Fruit fly (Drosophila melanogaster) whole organism, embryonic: ENCODE measurements around the gene CG32642.
A peak's percentile ranks its signal among the peaks of the same experiment; 100 is the strongest.

Experiments used
- Asciz ChIP-seq: fragments of 200-800 bp; sonication (Bioruptor generic); optimal IDR thresholded peaks from 2 replicates; lab custom pipeline; 2017; ENCODE audit warnings: missing biosample characterization, mild to moderate bottlenecking, missing genetic modification characterization, missing genetic modification reagents
- CG10462 ChIP-seq: fragments of 200-800 bp; sonication (Bioruptor generic); optimal IDR thresholded peaks from 2 replicates; lab custom pipeline; 2016; ENCODE audit warnings: missing biosample characterization, missing genetic modification characterization
- CG11696 ChIP-seq: fragments of 200-800 bp; sonication (Bioruptor generic); IDR thresholded peaks from 2 replicates; pipeline ENCODE4 v1.3.6; 2022; ENCODE audit warnings: missing biosample characterization, missing genetic modification characterization
- CG12299 ChIP-seq: fragments of 200-800 bp; sonication (Bioruptor generic); optimal IDR thresholded peaks from 2 replicates; lab custom pipeline; 2018; ENCODE audit warnings: missing biosample characterization, mild to moderate bottlenecking, missing genetic modification characterization
- CG14965 ChIP-seq: fragments of 200-800 bp; sonication (Bioruptor generic); optimal IDR thresholded peaks from 2 replicates; lab custom pipeline; 2016; ENCODE audit warnings: missing biosample characterization, missing genetic modification characterization, borderline replicate concordance
- CG15011 ChIP-seq: fragments of 200-800 bp; sonication (Bioruptor generic); optimal IDR thresholded peaks from 3 replicates; lab custom pipeline; 2018; ENCODE audit warnings: missing biosample characterization, mild to moderate bottlenecking, missing genetic modification characterization
- CG15601 ChIP-seq: fragments of 200-800 bp; sonication (Bioruptor generic); optimal IDR thresholded peaks from 3 replicates; lab custom pipeline; 2019; ENCODE audit warnings: missing biosample characterization, mild to moderate bottlenecking, missing genetic modification characterization, moderate library complexity
- CG17385 ChIP-seq: fragments of 200-800 bp; sonication (Bioruptor generic); optimal IDR thresholded peaks from 3 replicates; lab custom pipeline; 2018; ENCODE audit warnings: missing biosample characterization, mild to moderate bottlenecking, missing genetic modification characterization
- CG18619 ChIP-seq: fragments of 200-800 bp; sonication (Bioruptor generic); optimal IDR thresholded peaks from 3 replicates; lab custom pipeline; 2017; ENCODE audit warnings: missing biosample characterization, mild to moderate bottlenecking, missing genetic modification characterization
- CG2116 ChIP-seq: fragments of 200-800 bp; sonication (Bioruptor generic); optimal IDR thresholded peaks from 3 replicates; lab custom pipeline; 2018; ENCODE audit warnings: missing biosample characterization, mild to moderate bottlenecking, missing genetic modification characterization
- CG30020 ChIP-seq: fragments of 200-800 bp; optimal IDR thresholded peaks from 2 replicates; lab custom pipeline; 2019; ENCODE audit warnings: missing biosample characterization, mild to moderate bottlenecking, missing genetic modification characterization, moderate library complexity
- CG34376 ChIP-seq: fragments of 200-800 bp; sonication (Bioruptor generic); optimal IDR thresholded peaks from 2 replicates; lab custom pipeline; 2018; ENCODE audit warnings: missing biosample characterization, mild to moderate bottlenecking, missing genetic modification characterization
- CG3726 ChIP-seq: fragments of 200-800 bp; sonication (Bioruptor generic); IDR thresholded peaks from 3 replicates; pipeline ENCODE4, ENCODE4 v1.3.6; 2022; ENCODE audit warnings: missing biosample characterization, missing genetic modification characterization
- CG4282 ChIP-seq: fragments of 200-800 bp; sonication (Bioruptor generic); optimal IDR thresholded peaks from 2 replicates; lab custom pipeline; 2016; ENCODE audit warnings: missing biosample characterization, missing genetic modification characterization
- CG4820 ChIP-seq: fragments of 200-800 bp; sonication (Bioruptor generic); optimal IDR thresholded peaks from 3 replicates; lab custom pipeline; 2016; ENCODE audit warnings: missing biosample characterization, missing genetic modification characterization
- CG6765 ChIP-seq: fragments of 200-800 bp; sonication (Bioruptor generic); optimal IDR thresholded peaks from 3 replicates; lab custom pipeline; 2017; ENCODE audit warnings: missing biosample characterization, mild to moderate bottlenecking, missing genetic modification characterization
- CG7357 ChIP-seq: fragments of 200-800 bp; sonication (Bioruptor generic); IDR thresholded peaks from 3 replicates; pipeline ENCODE4 v1.3.6; 2022; ENCODE audit warnings: missing biosample characterization, missing genetic modification characterization
- CG7839 ChIP-seq: fragments of 200-800 bp; sonication (Bioruptor generic); optimal IDR thresholded peaks from 3 replicates; lab custom pipeline; 2018; ENCODE audit warnings: missing biosample characterization, mild to moderate bottlenecking, missing genetic modification characterization, moderate library complexity
- CG8089 ChIP-seq: fragments of 200-800 bp; sonication (Bioruptor generic); optimal IDR thresholded peaks from 3 replicates; lab custom pipeline; 2016; ENCODE audit warnings: missing biosample characterization, missing genetic modification characterization
- Camta ChIP-seq: fragments of 200-800 bp; sonication (Bioruptor generic); optimal IDR thresholded peaks from 2 replicates; lab custom pipeline; 2016; ENCODE audit warnings: missing biosample characterization, missing genetic modification characterization
- Chrac-16 ChIP-seq: fragments of 200-800 bp; sonication (Bioruptor generic); optimal IDR thresholded peaks from 3 replicates; lab custom pipeline; 2016; ENCODE audit warnings: missing biosample characterization, missing genetic modification characterization
- D19A ChIP-seq: fragments of 200-800 bp; optimal IDR thresholded peaks from 3 replicates; lab custom pipeline; 2019; ENCODE audit warnings: missing biosample characterization, mild to moderate bottlenecking, missing genetic modification characterization, moderate library complexity
- Doc3 ChIP-seq: fragments of 200-800 bp; sonication (Bioruptor generic); IDR thresholded peaks from 3 replicates; pipeline ENCODE4 v1.3.6; 2022; ENCODE audit warnings: missing biosample characterization, missing genetic modification characterization; ENCODE audit not compliant: partially characterized antibody
- HLH4C ChIP-seq: fragments of 200-800 bp; sonication (Bioruptor generic); IDR thresholded peaks from 3 replicates; pipeline ENCODE4 v1.3.6; 2022; ENCODE audit warnings: missing biosample characterization, missing genetic modification characterization; ENCODE audit not compliant: partially characterized antibody
- Lpt ChIP-seq: fragments of >200 bp; optimal IDR thresholded peaks from 2 replicates; lab custom pipeline; 2018; ENCODE audit warnings: missing biosample characterization, missing genetic modification characterization
- MESR4 ChIP-seq: fragments of 200-800 bp; sonication (Bioruptor generic); optimal IDR thresholded peaks from 2 replicates; lab custom pipeline; 2018; ENCODE audit warnings: missing biosample characterization, mild to moderate bottlenecking, missing genetic modification characterization, moderate library complexity
- Mad ChIP-seq: fragments of 200-800 bp; sonication (Bioruptor generic); optimal IDR thresholded peaks from 2 replicates; lab custom pipeline; 2016; ENCODE audit warnings: missing biosample characterization, missing genetic modification characterization
- Myb ChIP-seq: fragments of 200-800 bp; sonication (Bioruptor generic); optimal IDR thresholded peaks from 2 replicates; lab custom pipeline; 2016; ENCODE audit warnings: missing biosample characterization, missing genetic modification characterization
- Sin3A ChIP-seq: fragments of >200 bp; optimal IDR thresholded peaks from 2 replicates; lab custom pipeline; 2018
- Six4 ChIP-seq: fragments of 200-800 bp; sonication (Bioruptor generic); optimal IDR thresholded peaks from 2 replicates; lab custom pipeline; 2016; ENCODE audit warnings: missing biosample characterization, missing genetic modification characterization
- Sox100B ChIP-seq: fragments of 200-800 bp; sonication (Bioruptor generic); optimal IDR thresholded peaks from 3 replicates; lab custom pipeline; 2018; ENCODE audit warnings: missing biosample characterization, mild to moderate bottlenecking, missing genetic modification characterization
- YL-1 ChIP-seq: fragments of 200-800 bp; sonication (Bioruptor generic); optimal IDR thresholded peaks from 3 replicates; lab custom pipeline; 2017; ENCODE audit warnings: missing biosample characterization, mild to moderate bottlenecking, missing genetic modification characterization
- bab2 ChIP-seq: fragments of 200-800 bp; sonication (Bioruptor generic); optimal IDR thresholded peaks from 2 replicates; lab custom pipeline; 2016; ENCODE audit warnings: missing biosample characterization, missing genetic modification characterization
- bsh ChIP-seq, 2 experiments: fragments of 200-800 bp; sonication (Bioruptor generic); optimal IDR thresholded peaks; 2 replicates each; lab custom pipeline; 2017 to 2018; ENCODE audit warnings: mild to moderate bottlenecking in 2 of 2, missing biosample characterization in 2 of 2, missing genetic modification characterization in 2 of 2, moderate library complexity in 1 of 2
- ci ChIP-seq: fragments of 200-800 bp; sonication (Bioruptor generic); IDR thresholded peaks from 3 replicates; pipeline ENCODE4 v1.3.6; 2022; ENCODE audit warnings: missing biosample characterization, missing genetic modification characterization
- dm ChIP-seq: fragments of 200-800 bp; sonication (Bioruptor generic); optimal IDR thresholded peaks from 3 replicates; lab custom pipeline; 2016; ENCODE audit warnings: missing biosample characterization, missing genetic modification characterization
- ewg ChIP-seq: fragments of 200-800 bp; sonication (Bioruptor generic); optimal IDR thresholded peaks from 3 replicates; lab custom pipeline; 2017; ENCODE audit warnings: mild to moderate bottlenecking, missing biosample characterization, missing genetic modification reagents, missing genetic modification characterization
- gcm2 ChIP-seq: fragments of 200-800 bp; sonication (Bioruptor generic); optimal IDR thresholded peaks from 2 replicates; lab custom pipeline; 2016; ENCODE audit warnings: missing biosample characterization, missing genetic modification characterization
- gsb-n ChIP-seq: fragments of 200-800 bp; sonication (Bioruptor generic); optimal IDR thresholded peaks from 3 replicates; lab custom pipeline; 2018; ENCODE audit warnings: missing biosample characterization, mild to moderate bottlenecking, missing genetic modification characterization
- kay ChIP-seq: fragments of 200-800 bp; sonication (Bioruptor generic); optimal IDR thresholded peaks from 2 replicates; lab custom pipeline; 2016; ENCODE audit warnings: missing biosample characterization, missing genetic modification characterization
- kni ChIP-seq: fragments of 200-800 bp; sonication (Bioruptor generic); optimal IDR thresholded peaks from 3 replicates; lab custom pipeline; 2017; ENCODE audit warnings: mild to moderate bottlenecking, missing biosample characterization, missing genetic modification reagents, missing genetic modification characterization
- lov ChIP-seq, 2 experiments: fragments of 200-800 bp in 1 of 2; fragments of >200 bp in 1 of 2; sonication (Bioruptor generic) in 1 of 2; IDR thresholded peaks in 1 of 2; optimal IDR thresholded peaks in 1 of 2; 2 replicates in 1 of 2; 3 replicates in 1 of 2; pipeline versions ENCODE4 v1.3.6 to Lab custom; 2017 to 2022; ENCODE audit warnings: missing biosample characterization in 1 of 2, missing genetic modification characterization in 1 of 2
- pita ChIP-seq: fragments of 200-800 bp; sonication (Bioruptor generic); optimal IDR thresholded peaks from 2 replicates; lab custom pipeline; 2017; ENCODE audit warnings: missing biosample characterization, mild to moderate bottlenecking, missing genetic modification characterization
- pzg ChIP-seq: fragments of 200-800 bp; sonication (Bioruptor generic); optimal IDR thresholded peaks from 3 replicates; lab custom pipeline; 2018; ENCODE audit warnings: missing biosample characterization, mild to moderate bottlenecking, missing genetic modification characterization, moderate library complexity
- ranshi ChIP-seq: fragments of 200-800 bp; sonication (Bioruptor generic); IDR thresholded peaks from 2 replicates; pipeline ENCODE4 v1.3.6; 2022; ENCODE audit warnings: missing biosample characterization, missing genetic modification characterization
- sd ChIP-seq: fragments of 200-800 bp; sonication (Bioruptor generic); optimal IDR thresholded peaks from 3 replicates; lab custom pipeline; 2018; ENCODE audit warnings: missing biosample characterization, mild to moderate bottlenecking, missing genetic modification characterization, moderate library complexity
- toy ChIP-seq: fragments of 200-800 bp; sonication (Bioruptor generic); IDR thresholded peaks from 2 replicates; pipeline ENCODE4 v1.3.6; 2022; ENCODE audit warnings: missing biosample characterization, missing genetic modification characterization
- wdn ChIP-seq: fragments of 200-800 bp; sonication (Bioruptor generic); IDR thresholded peaks from 2 replicates; pipeline ENCODE4 v1.3.6; 2022; ENCODE audit warnings: missing biosample characterization, missing genetic modification characterization
- wek ChIP-seq: fragments of 200-800 bp; sonication (Bioruptor generic); optimal IDR thresholded peaks from 3 replicates; lab custom pipeline; 2018; ENCODE audit warnings: missing biosample characterization, mild to moderate bottlenecking, missing genetic modification characterization, moderate library complexity

Gene CG32642

DNA sequence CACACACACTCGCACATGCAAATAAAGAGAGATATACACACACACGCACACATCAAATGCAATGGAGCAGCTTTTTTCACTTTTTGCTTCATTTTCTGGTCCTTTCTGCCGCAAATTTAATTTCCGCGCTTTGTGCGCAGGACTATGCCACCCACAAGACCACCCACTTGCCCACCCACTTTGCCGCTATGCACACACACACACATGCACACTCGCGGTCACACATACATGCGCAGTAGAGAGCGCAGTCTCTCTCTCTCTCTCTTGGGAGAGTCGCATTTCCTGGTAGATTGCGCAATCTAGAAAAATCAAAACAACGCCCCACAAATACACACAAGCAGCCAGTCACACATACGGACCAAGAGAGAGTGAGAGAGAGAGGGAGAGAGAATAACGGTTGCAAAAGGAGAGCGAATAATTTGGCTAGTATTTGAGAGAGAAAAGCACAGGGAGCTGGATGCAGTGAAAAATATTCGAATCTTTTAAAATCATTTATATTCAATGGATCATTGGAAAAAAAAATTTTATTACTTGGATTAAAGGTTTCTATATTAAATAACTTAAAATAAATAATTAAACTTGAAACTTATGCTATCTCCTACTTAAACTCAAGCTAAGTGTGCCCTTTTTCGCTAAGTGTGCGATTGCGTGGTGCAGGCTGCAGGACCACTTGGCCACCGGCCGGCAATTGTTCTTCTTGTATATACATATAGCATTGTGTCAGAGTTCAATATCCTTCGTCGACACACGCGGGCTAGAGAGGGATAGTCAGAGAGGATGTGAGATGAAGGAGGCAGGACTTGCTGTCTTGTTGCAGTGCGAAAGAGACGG, 33.4 kb upstream of the CG32642 start (continued):
- no peak for TF ChIP-seq CG34376 (GFP tag; lab: Kevin White, UChicago)
- no peak for TF ChIP-seq MESR4 (GFP tag; lab: Kevin White, UChicago)
- TF ChIP-seq CG6765 (GFP tag; lab: Kevin White, UChicago): no peak
- no peak for TF ChIP-seq pita (GFP tag; lab: Kevin White, UChicago)
- TF ChIP-seq CG30020 (tag; lab: Kevin White, UChicago): peak; percentile 32
- TF ChIP-seq ci (GFP tag; lab: Robert Waterston, UW): peak; percentile 80
- TF ChIP-seq D19A (tag; lab: Kevin White, UChicago): peak; percentile 66
- no peak for TF ChIP-seq pzg (GFP tag; lab: Kevin White, UChicago)
- peak; percentile 14 for TF ChIP-seq CG15011 (GFP tag; lab: Kevin White, UChicago)
- 0 out of 2 replicates have a peak, but pooled peaks have one; percentile 21 for TF ChIP-seq CG11696
- no peak for TF ChIP-seq CG4282 (GFP tag; lab: Kevin White, UChicago)
- peak; percentile 30 for TF ChIP-seq kay
- TF ChIP-seq CG12299: no peak
- no peak for TF ChIP-seq lov (optimal IDR thresholded peaks at IDR 0.05; lab: Kevin White, UChicago)
- no peak for TF ChIP-seq lov (GFP tag; IDR thresholded peaks at IDR 0.05; lab: Robert Waterston, UW)
- TF ChIP-seq Six4 (GFP tag; lab: Kevin White, UChicago): peak; percentile 0
- TF ChIP-seq CG18619 (GFP tag; lab: Kevin White, UChicago): peak; percentile 37
- TF ChIP-seq CG4820 (GFP tag; lab: Kevin White, UChicago): peak; percentile 35
- peak; percentile 45 for TF ChIP-seq CG10462 (GFP tag; lab: Kevin White, UChicago)
- no peak for TF ChIP-seq gcm2 (GFP tag; lab: Kevin White, UChicago)
- TF ChIP-seq toy: no peak
- peak; percentile 84 for TF ChIP-seq ewg
- TF ChIP-seq bsh (GFP tag; optimal IDR thresholded peaks at IDR 0.05; lab: Kevin White, UChicago): peak in 1 of 2 experiments; percentile 67
- TF ChIP-seq ranshi (GFP tag; lab: Robert Waterston, UW): peak; percentile 71; the same call in 1 of the 2 replicates
- TF ChIP-seq dm (GFP tag; lab: Kevin White, UChicago): no peak
- peak; percentile 44 for TF ChIP-seq CG17385 (GFP tag; lab: Kevin White, UChicago)
- no peak for TF ChIP-seq kni (GFP tag; lab: Kevin White, UChicago)
- no peak for TF ChIP-seq Doc3 (GFP tag; lab: Robert Waterston, UW)
- TF ChIP-seq HLH4C (GFP tag; lab: Robert Waterston, UW): no peak
- TF ChIP-seq Lpt (GFP tag; lab: Kevin White, UChicago): no peak
- no peak for TF ChIP-seq sd
- peak; percentile 54 for TF ChIP-seq Sox100B (GFP tag; lab: Kevin White, UChicago)
- TF ChIP-seq Chrac-16 (GFP tag; lab: Kevin White, UChicago): peak; percentile 27
- TF ChIP-seq CG8089: no peak
- peak; percentile 40; the same call in 1 of the 3 replicates for TF ChIP-seq CG7357 (GFP tag; lab: Robert Waterston, UW)
- peak; percentile 55 for TF ChIP-seq wdn (GFP tag; lab: Robert Waterston, UW)
- peak; percentile 74 for TF ChIP-seq CG7839 (tag; lab: Kevin White, UChicago)
- no peak for TF ChIP-seq Sin3A
- no peak for TF ChIP-seq Mad
- TF ChIP-seq Asciz (GFP tag; lab: Kevin White, UChicago): peak; percentile 54
- no peak for TF ChIP-seq CG14965
- TF ChIP-seq gsb-n (tag; lab: Kevin White, UChicago): peak; percentile 26
- TF ChIP-seq Camta (GFP tag; lab: Kevin White, UChicago): peak; percentile 1
- TF ChIP-seq CG2116 (GFP tag; lab: Kevin White, UChicago): no peak
- no peak for TF ChIP-seq CG3726 (GFP tag; lab: Robert Waterston, UW)
- TF ChIP-seq CG15601: peak; percentile 78
- no peak for TF ChIP-seq YL-1 (GFP tag; lab: Kevin White, UChicago)
- TF ChIP-seq bab2: no peak
- no peak for TF ChIP-seq Myb (GFP tag; lab: Kevin White, UChicago)
- no peak for TF ChIP-seq wek (GFP tag; lab: Kevin White, UChicago)
